Worm (Caenorhabditis elegans): ENCODE measurements around the gene lgc-24.

DNA sequence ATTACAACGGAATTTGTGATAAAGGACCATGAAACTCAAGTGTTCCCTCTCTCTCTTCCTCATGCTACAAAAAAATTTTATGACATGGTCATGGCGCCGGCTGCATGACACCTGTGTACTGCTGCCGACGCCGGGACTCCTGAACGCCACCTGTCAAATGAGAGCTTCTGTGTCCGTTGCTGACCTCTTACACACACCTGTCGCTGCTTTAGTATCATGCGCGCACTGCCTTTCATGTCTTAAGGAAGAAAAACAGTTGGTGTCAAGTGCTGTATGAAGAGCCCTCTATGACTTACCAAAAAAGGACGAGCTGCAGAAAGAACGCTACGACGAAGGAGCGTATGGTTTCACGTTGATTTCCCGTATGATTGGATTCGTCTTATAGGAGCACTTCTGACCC, 24.3 kb downstream of the lgc-24 start:
- no peak for TF ChIP-seq lsy-2 (tag; optimal IDR thresholded peaks at IDR 0.05)
- no peak for TF ChIP-seq nhr-76 (tag; optimal IDR thresholded peaks at IDR 0.05)
- TF ChIP-seq ztf-11 (tag; optimal IDR thresholded peaks at IDR 0.05): no peak
- TF ChIP-seq elt-3 (tag; optimal IDR thresholded peaks at IDR 0.05): no peak
- TF ChIP-seq unc-39 (tag; optimal IDR thresholded peaks at IDR 0.05): no peak
- no peak for TF ChIP-seq lin-13 (tag; optimal IDR thresholded peaks at IDR 0.05)
- TF ChIP-seq unc-62 (GFP tag; optimal IDR thresholded peaks at IDR 0.05): no peak
- no peak for TF ChIP-seq ces-1 (GFP tag; optimal IDR thresholded peaks at IDR 0.05)
- TF ChIP-seq ceh-39 (tag; optimal IDR thresholded peaks at IDR 0.05): no peak
